Worm (Caenorhabditis elegans) whole organism, young adult: ENCODE results near the gene Y7A5A.7.

Experiments used
- ama-1 ChIP-seq, 3 experiments: fragments of 150-350 bp in 1 of 3; sonication (generic microtip) in 2 of 3; optimal IDR thresholded peaks; 2 replicates each; lab custom pipeline; 2014 to 2018; ENCODE audit warnings: missing biosample characterization in 2 of 3, missing genetic modification characterization in 2 of 3, missing genetic modification reagents in 2 of 3
- cebp-1 ChIP-seq, 2 experiments: fragments of 200-800 bp in 1 of 2; sonication (Bioruptor generic) in 1 of 2; sonication (generic microtip) in 1 of 2; IDR thresholded peaks in 1 of 2; optimal IDR thresholded peaks in 1 of 2; 2 replicates each; pipeline versions ENCODE4 v1.3.6 to Lab custom; 2017 to 2022; ENCODE audit warnings: missing compliant biosample characterization in 2 of 2, missing genetic modification characterization in 2 of 2, mild to moderate bottlenecking in 1 of 2, missing genetic modification reagents in 1 of 2, moderate library complexity in 1 of 2
- dpl-1 ChIP-seq: fragments of 150-350 bp; optimal IDR thresholded peaks from 2 replicates; lab custom pipeline; 2014; ENCODE audit warnings: missing biosample characterization, missing genetic modification reagents, missing genetic modification characterization
- efl-1 ChIP-seq: fragments of 150-350 bp; optimal IDR thresholded peaks from 2 replicates; lab custom pipeline; 2014; ENCODE audit warnings: missing biosample characterization, missing genetic modification reagents, missing genetic modification characterization
- lsy-27 ChIP-seq: sonication (generic microtip); optimal IDR thresholded peaks from 2 replicates; lab custom pipeline; 2017; ENCODE audit warnings: missing genetic modification characterization, mild to moderate bottlenecking, missing compliant biosample characterization, antibody characterized with exemption, missing genotype, borderline replicate concordance; ENCODE audit not compliant: insufficient read depth
- mel-28 ChIP-seq: sonication (generic microtip); optimal IDR thresholded peaks from 2 replicates; lab custom pipeline; 2016; ENCODE audit warnings: borderline replicate concordance, mild to moderate bottlenecking, missing genetic modification characterization, missing compliant biosample characterization
- mxl-1 ChIP-seq: sonication (generic microtip); optimal IDR thresholded peaks from 2 replicates; lab custom pipeline; 2016; ENCODE audit warnings: missing genetic modification characterization, missing compliant biosample characterization
- nfyb-1 ChIP-seq: fragments of 200-800 bp; sonication (Bioruptor generic); IDR thresholded peaks from 2 replicates; pipeline ENCODE4 v1.3.6; 2022; ENCODE audit warnings: missing genetic modification reagents, missing genetic modification characterization, missing compliant biosample characterization
- sptf-2 ChIP-seq: fragments of 200-800 bp; sonication (Bioruptor generic); optimal IDR thresholded peaks from 2 replicates; lab custom pipeline; 2018; ENCODE audit warnings: mild to moderate bottlenecking, missing genetic modification characterization, missing compliant biosample characterization
- unc-62 ChIP-seq: fragments of 150-350 bp; optimal IDR thresholded peaks from 2 replicates; lab custom pipeline; 2014; ENCODE audit warnings: missing biosample characterization, missing genetic modification reagents, missing genetic modification characterization

DNA sequence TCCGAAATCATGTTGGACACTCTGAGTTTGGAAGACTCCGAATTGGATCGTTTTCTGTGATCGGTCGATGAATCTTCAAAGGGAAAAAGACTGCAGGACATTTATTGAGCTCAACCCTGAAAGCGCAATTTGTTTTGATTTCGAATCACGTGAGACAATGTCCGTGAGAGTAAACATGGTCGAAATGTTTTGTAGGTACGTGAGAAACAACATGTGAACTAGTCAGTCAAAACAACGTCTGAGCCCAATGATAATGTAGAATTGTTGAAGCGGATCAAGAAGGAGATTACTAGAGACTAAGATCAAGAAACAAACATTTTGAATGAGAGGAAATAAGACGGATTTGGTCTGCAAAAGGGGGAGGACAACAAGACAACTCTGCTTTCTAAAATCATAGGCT lies at the start of gene Y7A5A.7:
- TF ChIP-seq sptf-2 (no peak), unc-62 (GFP tag; lab: Kevin White, UChicago) (no peak), mxl-1 (tag; lab: Kevin White, UChicago) (no peak), ama-1 (optimal IDR thresholded peaks at IDR 0.05; lab: Kevin White, UChicago) (no peak), ama-1 (GFP tag; optimal IDR thresholded peaks at IDR 0.05; lab: Kevin White, UChicago) (no peak), dpl-1 (no peak), mel-28 (tag; lab: Kevin White, UChicago) (no peak), lsy-27 (tag; lab: Kevin White, UChicago) (no peak), nfyb-1 (GFP tag; lab: Robert Waterston, UW) (no peak), cebp-1 (GFP tag; IDR thresholded peaks at IDR 0.05; lab: Robert Waterston, UW) (no peak), cebp-1 (tag; optimal IDR thresholded peaks at IDR 0.05; lab: Kevin White, UChicago) (no peak), efl-1 (GFP tag; lab: Kevin White, UChicago) (no peak)
